Worm (Caenorhabditis elegans) whole organism, L1 larva: Measurements from ENCODE around the gene F07E5.13.

Experiments
- C34B4.2 ChIP-seq: sonication (generic microtip); optimal IDR thresholded peaks from 2 replicates; lab custom pipeline; 2017; ENCODE audit warnings: mild to moderate bottlenecking, missing genetic modification characterization, missing compliant biosample characterization
- blmp-1 ChIP-seq: fragments of 150-350 bp; optimal IDR thresholded peaks from 2 replicates; lab custom pipeline; 2014; ENCODE audit warnings: missing biosample characterization, missing genetic modification characterization
- ceh-63 ChIP-seq: fragments of 200-800 bp; sonication (Bioruptor generic); optimal IDR thresholded peaks from 2 replicates; lab custom pipeline; 2018; ENCODE audit warnings: mild to moderate bottlenecking, missing genetic modification characterization, missing compliant biosample characterization
- ceh-8 ChIP-seq: fragments of 200-800 bp; sonication (Bioruptor generic); optimal IDR thresholded peaks from 2 replicates; lab custom pipeline; 2018; ENCODE audit warnings: mild to moderate bottlenecking, missing genetic modification characterization, moderate library complexity, missing compliant biosample characterization
- ceh-82 ChIP-seq, 3 experiments: fragments of 150-350 bp in 1 of 3; sonication (generic microtip) in 2 of 3; optimal IDR thresholded peaks; 2 replicates each; lab custom pipeline; 2014 to 2017; ENCODE audit warnings: missing biosample characterization in 3 of 3, missing genetic modification characterization in 3 of 3
- ceh-90 ChIP-seq: sonication (generic microtip); optimal IDR thresholded peaks from 2 replicates; lab custom pipeline; 2016; ENCODE audit warnings: missing genetic modification characterization, missing compliant biosample characterization
- efl-1 ChIP-seq, 4 experiments: fragments of 150-350 bp; optimal IDR thresholded peaks in 3 of 4; peaks in 1 of 4; 1 replicate in 1 of 4; 2 replicates in 3 of 4; lab custom pipeline; 2014; ENCODE audit warnings: missing biosample characterization in 2 of 4, missing genetic modification characterization in 2 of 4, missing genetic modification reagents in 2 of 4
- efl-3 ChIP-seq: fragments of 200-800 bp; sonication (Bioruptor generic); optimal IDR thresholded peaks from 2 replicates; lab custom pipeline; 2018; ENCODE audit warnings: mild to moderate bottlenecking, missing genetic modification characterization, missing compliant biosample characterization
- egl-27 ChIP-seq, 2 experiments: fragments of 150-350 bp in 1 of 2; sonication (generic microtip); optimal IDR thresholded peaks; 3 replicates each; lab custom pipeline; 2017 to 2018; ENCODE audit warnings: missing biosample characterization in 2 of 2, missing genetic modification characterization in 2 of 2, missing genetic modification reagents in 2 of 2
- elt-2 ChIP-seq: sonication (generic microtip); optimal IDR thresholded peaks from 2 replicates; lab custom pipeline; 2016; ENCODE audit warnings: missing genetic modification characterization, mild to moderate bottlenecking, inconsistent platforms, missing compliant biosample characterization, missing genetic modification reagents
- fkh-8 ChIP-seq: sonication (generic microtip); optimal IDR thresholded peaks from 2 replicates; lab custom pipeline; 2016; ENCODE audit warnings: mild to moderate bottlenecking, missing genetic modification characterization, missing compliant biosample characterization
- hlh-17 ChIP-seq: fragments of 200-800 bp; sonication (Bioruptor generic); optimal IDR thresholded peaks from 2 replicates; lab custom pipeline; 2018; ENCODE audit warnings: missing genetic modification characterization, mild to moderate bottlenecking, missing compliant biosample characterization, moderate library complexity, borderline replicate concordance
- hlh-4 ChIP-seq: sonication (generic microtip); optimal IDR thresholded peaks from 2 replicates; lab custom pipeline; 2016; ENCODE audit warnings: mild to moderate bottlenecking, missing genetic modification characterization, missing compliant biosample characterization
- hpl-2 ChIP-seq: fragments of 150-350 bp; optimal IDR thresholded peaks from 2 replicates; lab custom pipeline; 2014; ENCODE audit warnings: missing biosample characterization, missing genetic modification reagents, missing genetic modification characterization
- isw-1 ChIP-seq: fragments of 200-800 bp; sonication (Bioruptor generic); IDR thresholded peaks from 2 replicates; pipeline ENCODE4 v1.3.6; 2022; ENCODE audit warnings: missing genetic modification characterization, missing compliant biosample characterization
- jun-1 ChIP-seq: fragments of 150-350 bp; optimal IDR thresholded peaks from 2 replicates; lab custom pipeline; 2014; ENCODE audit warnings: missing biosample characterization, missing genetic modification reagents, missing genetic modification characterization
- lin-14 ChIP-seq: fragments of 200-800 bp; sonication (Bioruptor generic); optimal IDR thresholded peaks from 2 replicates; lab custom pipeline; 2018; ENCODE audit warnings: mild to moderate bottlenecking, missing genetic modification characterization, moderate library complexity, missing compliant biosample characterization
- lin-15B ChIP-seq: fragments of 150-350 bp; sonication (generic microtip); optimal IDR thresholded peaks from 3 replicates; lab custom pipeline; 2014; ENCODE audit warnings: missing biosample characterization, missing genetic modification characterization
- lir-3 ChIP-seq: sonication (generic microtip); optimal IDR thresholded peaks from 2 replicates; lab custom pipeline; 2016; ENCODE audit warnings: mild to moderate bottlenecking, missing genetic modification characterization, moderate library complexity, missing compliant biosample characterization; ENCODE audit not compliant: poor library complexity
- lsy-2 ChIP-seq, 2 experiments: fragments of 150-350 bp; optimal IDR thresholded peaks; 2 replicates each; lab custom pipeline; 2014; ENCODE audit warnings: missing biosample characterization in 2 of 2, missing genetic modification characterization in 2 of 2
- mab-9 ChIP-seq: fragments of 200-800 bp; sonication (Bioruptor generic); IDR thresholded peaks from 2 replicates; pipeline ENCODE4 v1.3.6; 2022; ENCODE audit warnings: missing genetic modification reagents, missing genetic modification characterization, missing compliant biosample characterization
- mdl-1 ChIP-seq, 2 experiments: fragments of 150-350 bp; optimal IDR thresholded peaks; 2 replicates each; lab custom pipeline; 2014 to 2017; ENCODE audit warnings: missing biosample characterization in 2 of 2, missing genetic modification characterization in 2 of 2, inconsistent platforms in 1 of 2
- mep-1 ChIP-seq: fragments of 150-350 bp; optimal IDR thresholded peaks from 2 replicates; lab custom pipeline; 2014; ENCODE audit warnings: missing biosample characterization, missing genetic modification characterization
- nhr-47 ChIP-seq: sonication (generic microtip); optimal IDR thresholded peaks from 2 replicates; lab custom pipeline; 2016; ENCODE audit warnings: mild to moderate bottlenecking, missing genetic modification characterization, moderate library complexity, missing compliant biosample characterization
- nhr-77 ChIP-seq: fragments of 150-350 bp; optimal IDR thresholded peaks from 2 replicates; lab custom pipeline; 2014; ENCODE audit warnings: missing biosample characterization, missing genetic modification characterization
- nhr-90 ChIP-seq: sonication (generic microtip); optimal IDR thresholded peaks from 2 replicates; lab custom pipeline; 2016; ENCODE audit warnings: mild to moderate bottlenecking, missing genetic modification characterization, missing compliant biosample characterization; ENCODE audit not compliant: poor library complexity
- sox-4 ChIP-seq: sonication (generic microtip); optimal IDR thresholded peaks from 2 replicates; lab custom pipeline; 2016; ENCODE audit warnings: missing genetic modification characterization, missing compliant biosample characterization
- tbx-2 ChIP-seq: sonication (generic microtip); optimal IDR thresholded peaks from 2 replicates; lab custom pipeline; 2016; ENCODE audit warnings: missing genetic modification characterization, missing compliant biosample characterization
- tlp-1 ChIP-seq: fragments of 150-350 bp; optimal IDR thresholded peaks from 2 replicates; lab custom pipeline; 2014; ENCODE audit warnings: missing biosample characterization, missing genetic modification characterization
- unc-86 ChIP-seq: sonication (generic microtip); optimal IDR thresholded peaks from 2 replicates; lab custom pipeline; 2016; ENCODE audit warnings: missing genetic modification characterization, missing compliant biosample characterization
- zag-1 ChIP-seq: fragments of 150-350 bp; optimal IDR thresholded peaks from 2 replicates; lab custom pipeline; 2014; ENCODE audit warnings: missing biosample characterization, missing genetic modification characterization
- zip-4 ChIP-seq: fragments of 200-800 bp; sonication (Bioruptor generic); optimal IDR thresholded peaks from 2 replicates; lab custom pipeline; 2018; ENCODE audit warnings: mild to moderate bottlenecking, missing genetic modification characterization, moderate library complexity, missing compliant biosample characterization
- ztf-11 ChIP-seq, 2 experiments: sonication (generic microtip); optimal IDR thresholded peaks; 2 replicates each; lab custom pipeline; 2016 to 2017; ENCODE audit warnings: missing genetic modification characterization in 2 of 2, missing biosample characterization in 1 of 2, missing compliant biosample characterization in 1 of 2

F07E5.13 gene

ce11 chrII:2063989-2064388 is at the start of gene F07E5.13:
F07E5.13 (minus strand) TSS chrII:2064089.
- TF ChIP-seq ceh-90 (no peak), tlp-1 (tag; lab: Kevin White, UChicago) (no peak), mep-1 (no peak), mdl-1 (tag; optimal IDR thresholded peaks at IDR 0.05; lab: Kevin White, UChicago) (no peak), ztf-11 (tag; optimal IDR thresholded peaks at IDR 0.05; lab: Kevin White, UChicago) (no peak)
- TF ChIP-seq, all 84 proteins: peak for 0

DNA sequence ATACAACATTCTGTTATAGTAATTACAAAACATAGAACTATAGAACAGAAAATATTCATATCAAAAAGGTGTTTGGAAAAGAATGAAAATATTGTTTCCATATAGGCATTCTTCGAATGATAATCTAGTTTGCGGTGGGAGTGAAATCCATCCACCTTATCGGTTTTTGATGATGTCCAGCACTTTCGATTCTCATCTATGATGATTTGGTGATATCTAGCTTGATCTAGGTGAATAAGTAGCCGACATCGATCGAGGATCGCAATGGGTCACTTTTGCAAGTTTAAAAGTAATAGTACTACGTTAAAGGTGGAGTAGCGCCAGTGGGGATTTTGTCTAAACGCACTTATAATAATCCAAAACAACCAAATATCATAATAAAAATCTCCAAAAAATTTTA is 49.1 kb upstream of the F07E5.13 start, which contains the start of gene R52.6:
TSS of gene R52.6 (minus strand) at position 101 of the 400 bp plus-strand sequence.
- TF ChIP-seq blmp-1 (tag; lab: Kevin White, UChicago), result peak; percentile 1
- TF ChIP-seq hlh-4, result no peak

- TF ChIP-seq blmp-1 (tag; lab: Kevin White, UChicago) (peak; percentile 54), ceh-8 (GFP tag; lab: Kevin White, UChicago) (no peak)
These were observed 46.1 kb upstream of the F07E5.13 start, which contains the start of gene R52.5 for ce11 chrII:2109943-2110342. R52.5 (minus strand) TSS chrII:2110043.

DNA sequence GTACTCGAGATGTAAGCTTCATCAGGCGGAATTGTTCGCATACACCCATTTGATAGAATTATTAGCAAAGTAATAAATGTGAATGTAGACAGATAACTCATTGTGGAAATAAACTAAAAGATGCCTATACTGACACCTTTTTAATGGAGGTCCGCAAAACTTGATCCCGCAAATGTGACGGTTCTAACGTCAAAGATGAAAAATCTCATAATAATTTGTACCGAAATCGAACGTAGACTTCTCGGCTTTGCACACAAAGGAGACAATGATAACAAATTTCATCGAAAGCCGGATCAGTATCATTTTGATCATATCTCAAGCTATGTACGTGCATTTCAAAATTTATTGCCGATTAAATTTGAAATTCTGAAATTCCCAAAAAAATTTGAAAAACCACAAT is 44.4 kb upstream of the F07E5.13 start, which contains the start of gene R52.4:
TSS of gene R52.4 (minus strand) at position 101 of the 400 bp plus-strand sequence.
- TF ChIP-seq lir-3, result no peak
- TF ChIP-seq lin-14 (GFP tag; lab: Kevin White, UChicago), result no peak
- TF ChIP-seq sox-4 (tag; lab: Kevin White, UChicago), result no peak
- TF ChIP-seq jun-1 (tag; lab: Kevin White, UChicago), result no peak
- TF ChIP-seq ceh-82 (tag; optimal IDR thresholded peaks at IDR 0.05; lab: Kevin White, UChicago), result no peak
- TF ChIP-seq nhr-47 (tag; lab: Kevin White, UChicago), result no peak
- TF ChIP-seq fkh-8 (tag; lab: Kevin White, UChicago), result no peak
- no peak for TF ChIP-seq ceh-63 (GFP tag; lab: Kevin White, UChicago)
- TF ChIP-seq efl-1 (optimal IDR thresholded peaks at IDR 0.05; lab: Kevin White, UChicago), result no peak
- no peak for TF ChIP-seq efl-1 (GFP tag; optimal IDR thresholded peaks at IDR 0.05 in 1 of 2; lab: Kevin White, UChicago)
- no peak for TF ChIP-seq C34B4.2
- no peak for TF ChIP-seq egl-27 (tag; optimal IDR thresholded peaks at IDR 0.05; lab: Kevin White, UChicago)
- TF ChIP-seq nhr-90, result no peak
- TF ChIP-seq nhr-77 (tag; lab: Kevin White, UChicago), result no peak
- TF ChIP-seq mdl-1 (tag; optimal IDR thresholded peaks at IDR 0.05; lab: Kevin White, UChicago), result no peak
- TF ChIP-seq unc-86, result no peak
- no peak for TF ChIP-seq efl-3
- no peak for TF ChIP-seq ceh-8 (GFP tag; lab: Kevin White, UChicago)
- no peak for TF ChIP-seq lsy-2 (tag; optimal IDR thresholded peaks at IDR 0.05; lab: Kevin White, UChicago)
- TF ChIP-seq tbx-2 (tag; lab: Kevin White, UChicago), result no peak
- TF ChIP-seq zag-1, result no peak

DNA sequence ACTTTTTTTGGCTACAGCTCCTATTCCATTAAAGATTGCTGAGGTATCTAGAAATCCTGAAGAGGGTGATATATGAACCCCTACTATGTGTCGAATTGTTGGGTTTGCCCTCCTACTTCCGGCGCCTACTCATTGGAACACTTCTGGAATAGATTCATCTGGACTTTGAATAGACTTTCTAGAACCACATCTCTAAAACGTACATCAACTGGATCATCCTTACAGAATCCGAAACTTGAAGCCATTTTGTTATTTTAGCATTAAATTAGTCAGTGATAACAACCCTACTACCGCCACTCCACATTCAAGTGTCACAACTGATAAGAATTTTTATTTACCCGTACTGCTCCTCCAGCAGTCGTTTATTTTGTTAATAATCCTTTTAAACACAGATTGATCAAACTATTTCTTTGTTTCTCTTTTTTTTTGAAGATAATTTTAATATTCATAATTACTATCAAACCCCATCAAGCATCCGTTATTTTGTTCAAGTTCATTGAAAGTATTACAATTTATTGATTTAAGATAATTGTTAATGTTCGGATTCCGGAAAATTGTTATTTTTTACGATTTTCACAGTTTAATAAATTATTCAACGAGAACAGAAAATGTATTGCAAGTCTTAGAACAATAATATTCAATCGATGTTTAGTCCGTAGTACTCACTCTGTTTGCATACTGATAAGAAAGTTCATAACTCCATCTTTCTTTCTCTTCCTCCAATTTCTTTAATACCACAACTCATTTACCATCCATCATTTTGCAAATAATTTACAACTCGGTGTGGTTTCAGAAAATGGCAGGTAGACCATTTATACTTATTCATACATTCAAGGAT is 35.5 kb upstream of the F07E5.13 start, which contains the start of gene math-42:
TSS of gene math-42 (plus strand) at position 788 of the 838 bp plus-strand sequence.
- TF ChIP-seq elt-2 (tag; lab: Kevin White, UChicago) (peak; percentile 38), lin-15B (tag; lab: Kevin White, UChicago) (no peak)
- TF ChIP-seq, all 84 proteins: peak for 1

- no peak for TF ChIP-seq tbx-2 (tag; lab: Kevin White, UChicago)
- no peak for TF ChIP-seq hlh-17
- TF ChIP-seq hpl-2 (GFP tag; lab: Kevin White, UChicago), result no peak
- TF ChIP-seq ztf-11 (tag; optimal IDR thresholded peaks at IDR 0.05; lab: Kevin White, UChicago), result no peak
- no peak for TF ChIP-seq zip-4
- TF ChIP-seq isw-1 (GFP tag; lab: Robert Waterston, UW), result no peak
- no peak for TF ChIP-seq mab-9 (GFP tag; lab: Robert Waterston, UW)
- TF ChIP-seq zag-1, result no peak
- no peak for TF ChIP-seq efl-1 (optimal IDR thresholded peaks at IDR 0.05; lab: Kevin White, UChicago)
- no peak for TF ChIP-seq efl-1 (GFP tag; optimal IDR thresholded peaks at IDR 0.05 in 1 of 2; lab: Kevin White, UChicago)
- TF ChIP-seq egl-27 (tag; optimal IDR thresholded peaks at IDR 0.05; lab: Kevin White, UChicago), result no peak
These were observed 31.2 kb upstream of the F07E5.13 start, which contains the start of gene T16A1.2 for ce11 chrII:2094924-2095650. T16A1.2 (plus strand) TSS chrII:2095600.
